Fruit fly (Drosophila melanogaster): Measurements from ENCODE around the gene Rph.

The Rph gene

dm6 chrX:10801033-10801432 lies 43.6 kb upstream of the Rph start (continued):
- TF ChIP-seq trem (tag; optimal IDR thresholded peaks at IDR 0.05) (no peak), CG18599 (GFP tag; optimal IDR thresholded peaks at IDR 0.05) (no peak), CG1603 (tag; optimal IDR thresholded peaks at IDR 0.05) (no peak), sqz (GFP tag; optimal IDR thresholded peaks at IDR 0.05) (peak; percentile 74), Mad (GFP tag; optimal IDR thresholded peaks at IDR 0.05) (no peak), Atf-2 (GFP tag; optimal IDR thresholded peaks at IDR 0.05) (no peak), fd96Cb (tag; optimal IDR thresholded peaks at IDR 0.05) (no peak), Bdp1 (GFP tag; optimal IDR thresholded peaks at IDR 0.05) (no peak), CG1792 (GFP tag; optimal IDR thresholded peaks at IDR 0.05) (no peak), Nf-YB (GFP tag; optimal IDR thresholded peaks at IDR 0.05) (no peak), HHEX (GFP tag; optimal IDR thresholded peaks at IDR 0.05) (no peak), CG5245 (GFP tag; optimal IDR thresholded peaks at IDR 0.05) (no peak), danr (GFP tag; IDR thresholded peaks at IDR 0.05) (no peak), disco-r (GFP tag; optimal IDR thresholded peaks at IDR 0.05) (no peak), kay (GFP tag; optimal IDR thresholded peaks at IDR 0.05) (no peak), CG7556 (GFP tag; optimal IDR thresholded peaks at IDR 0.05) (no peak), slp2 (GFP tag; optimal IDR thresholded peaks at IDR 0.05) (no peak), CG3163 (GFP tag; optimal IDR thresholded peaks at IDR 0.05) (peak; percentile 85), CG33557 (GFP tag; optimal IDR thresholded peaks at IDR 0.05) (no peak), CG4854 (GFP tag; optimal IDR thresholded peaks at IDR 0.05) (no peak), crp (GFP tag; optimal IDR thresholded peaks at IDR 0.05) (no peak), pzg (GFP tag; optimal IDR thresholded peaks at IDR 0.05) (no peak), CG16863 (GFP tag; optimal IDR thresholded peaks at IDR 0.05) (no peak), az2 (GFP tag; optimal IDR thresholded peaks at IDR 0.05) (no peak), gcm (GFP tag; optimal IDR thresholded peaks at IDR 0.05) (no peak)

dm6 chrX:10789279-10789678 lies 31.8 kb upstream of the Rph start:
- TF ChIP-seq mld (GFP tag; IDR thresholded peaks at IDR 0.05; ENCODE audit: partially characterized antibody) (no peak), Scr (GFP tag; IDR thresholded peaks at IDR 0.05; ENCODE audit: partially characterized antibody) (no peak), CTCF (GFP tag; optimal IDR thresholded peaks at IDR 0.05) (peak; percentile 60), tin (GFP tag; optimal IDR thresholded peaks at IDR 0.05) (no peak), CG30020 (tag; optimal IDR thresholded peaks at IDR 0.05) (no peak), Bgb (GFP tag; IDR thresholded peaks at IDR 0.05; ENCODE audit: partially characterized antibody) (peak; percentile 51; the same call in 1 of the 2 replicates), Dip3 (GFP tag; optimal IDR thresholded peaks at IDR 0.05) (no peak), crc (GFP tag; optimal IDR thresholded peaks at IDR 0.05) (no peak), rib (GFP tag; IDR thresholded peaks at IDR 0.05) (no peak), knrl (GFP tag; IDR thresholded peaks at IDR 0.05; ENCODE audit: partially characterized antibody) (no peak), CG7556 (GFP tag; optimal IDR thresholded peaks at IDR 0.05) (no peak), NK7.1 (GFP tag; optimal IDR thresholded peaks at IDR 0.05) (no peak), CG10209 (GFP tag; optimal IDR thresholded peaks at IDR 0.05) (no peak), CG6689 (GFP tag; IDR thresholded peaks at IDR 0.05) (no peak), fd3F (GFP tag; optimal IDR thresholded peaks at IDR 0.05) (no peak), trem (tag; optimal IDR thresholded peaks at IDR 0.05) (no peak)

dm6 chrX:10787352-10787751 lies 29.9 kb upstream of the Rph start:
- no peak for TF ChIP-seq CG10209 (GFP tag; optimal IDR thresholded peaks at IDR 0.05)
- no peak for TF ChIP-seq CG1602 (GFP tag; optimal IDR thresholded peaks at IDR 0.05)
- no peak for TF ChIP-seq tx (GFP tag; optimal IDR thresholded peaks at IDR 0.05)
- TF ChIP-seq pnt (GFP tag; optimal IDR thresholded peaks at IDR 0.05): no peak
- TF ChIP-seq E2f1 (GFP tag; IDR thresholded peaks at IDR 0.05): no peak
- no peak for TF ChIP-seq sd (tag; optimal IDR thresholded peaks at IDR 0.05)
- TF ChIP-seq CG13624 (GFP tag; optimal IDR thresholded peaks at IDR 0.05): no peak
- TF ChIP-seq lilli (GFP tag; optimal IDR thresholded peaks at IDR 0.05): no peak
- TF ChIP-seq Dip2 (GFP tag; IDR thresholded peaks at IDR 0.05): no peak
- TF ChIP-seq sens (GFP tag): peak; percentile 81
- no peak for TF ChIP-seq sug (tag; optimal IDR thresholded peaks at IDR 0.05)
- no peak for TF ChIP-seq wor (GFP tag; IDR thresholded peaks at IDR 0.05)
- no peak for TF ChIP-seq ap (GFP tag; IDR thresholded peaks at IDR 0.05)
- no peak for TF ChIP-seq H15 (GFP tag; IDR thresholded peaks at IDR 0.05)

Measured in whole organism, embryonic.